Fruit fly (Drosophila melanogaster) whole organism, prepupa: ENCODE data around the gene CG33725.

Experiments used
- Blimp-1 ChIP-seq: fragments of 200-800 bp; sonication (Bioruptor generic); optimal IDR thresholded peaks from 3 replicates; lab custom pipeline; 2017; ENCODE audit warnings: missing biosample characterization, missing genetic modification characterization, mild to moderate bottlenecking, moderate library complexity, missing genetic modification reagents
- CG10631 ChIP-seq: fragments of 200-800 bp; sonication (Bioruptor generic); optimal IDR thresholded peaks from 2 replicates; lab custom pipeline; 2016; ENCODE audit warnings: missing biosample characterization, missing genetic modification characterization
- CG11294 ChIP-seq: fragments of 200-800 bp; sonication (Bioruptor generic); IDR thresholded peaks from 2 replicates; pipeline ENCODE4 v1.3.6; 2022; ENCODE audit warnings: missing biosample characterization, missing genetic modification characterization
- CG11762 ChIP-seq: fragments of 200-800 bp; sonication (Bioruptor generic); optimal IDR thresholded peaks from 3 replicates; lab custom pipeline; 2016; ENCODE audit warnings: missing biosample characterization, missing genetic modification characterization; ENCODE audit not compliant: insufficient read depth
- CG11902 ChIP-seq: fragments of 200-800 bp; sonication (Bioruptor generic); optimal IDR thresholded peaks from 3 replicates; lab custom pipeline; 2016; ENCODE audit warnings: missing biosample characterization, missing genetic modification characterization
- CG15336 ChIP-seq: fragments of 200-800 bp; sonication (Bioruptor generic); IDR thresholded peaks from 2 replicates; pipeline ENCODE4 v1.3.6; 2022; ENCODE audit warnings: missing biosample characterization, missing genetic modification characterization
- CG1621 ChIP-seq: fragments of 200-800 bp; sonication (Bioruptor generic); optimal IDR thresholded peaks from 3 replicates; lab custom pipeline; 2018; ENCODE audit warnings: missing biosample characterization, mild to moderate bottlenecking, missing genetic modification characterization
- CG3032 ChIP-seq: fragments of 200-800 bp; optimal IDR thresholded peaks from 2 replicates; lab custom pipeline; 2019; ENCODE audit warnings: missing biosample characterization, mild to moderate bottlenecking, missing genetic modification characterization, moderate library complexity
- CG31627 ChIP-seq: fragments of 200-800 bp; sonication (Bioruptor generic); optimal IDR thresholded peaks from 3 replicates; lab custom pipeline; 2016; ENCODE audit warnings: missing biosample characterization, missing genetic modification characterization
- CG32006 ChIP-seq: fragments of 200-800 bp; sonication (Bioruptor generic); optimal IDR thresholded peaks from 3 replicates; lab custom pipeline; 2017; ENCODE audit warnings: missing biosample characterization, mild to moderate bottlenecking, missing genetic modification characterization
- CG3919 ChIP-seq: fragments of 200-800 bp; sonication (Bioruptor generic); optimal IDR thresholded peaks from 3 replicates; lab custom pipeline; 2016; ENCODE audit warnings: missing biosample characterization, missing genetic modification characterization
- CG4318 ChIP-seq: fragments of 200-800 bp; sonication (Bioruptor generic); optimal IDR thresholded peaks from 3 replicates; lab custom pipeline; 2017; ENCODE audit warnings: missing biosample characterization, mild to moderate bottlenecking, missing genetic modification characterization
- CG6276 ChIP-seq: fragments of 200-800 bp; sonication (Bioruptor generic); optimal IDR thresholded peaks from 2 replicates; lab custom pipeline; 2017; ENCODE audit warnings: missing biosample characterization, mild to moderate bottlenecking, missing genetic modification characterization
- CG6792 ChIP-seq: fragments of 200-800 bp; sonication (Bioruptor generic); optimal IDR thresholded peaks from 3 replicates; lab custom pipeline; 2016; ENCODE audit warnings: missing biosample characterization, missing genetic modification characterization
- CG8319 ChIP-seq: fragments of 200-800 bp; sonication (Bioruptor generic); optimal IDR thresholded peaks from 3 replicates; lab custom pipeline; 2016; ENCODE audit warnings: missing biosample characterization, missing genetic modification characterization
- CG8632 ChIP-seq: fragments of 200-800 bp; sonication (Bioruptor generic); optimal IDR thresholded peaks from 3 replicates; lab custom pipeline; 2016; ENCODE audit warnings: missing biosample characterization, missing genetic modification characterization
- CG9139 ChIP-seq: fragments of 200-800 bp; sonication (Bioruptor generic); optimal IDR thresholded peaks from 3 replicates; lab custom pipeline; 2017; ENCODE audit warnings: missing biosample characterization, mild to moderate bottlenecking, missing genetic modification characterization
- Eip75B ChIP-seq: fragments of 200-800 bp; sonication (Bioruptor generic); optimal IDR thresholded peaks from 3 replicates; lab custom pipeline; 2016; ENCODE audit warnings: missing biosample characterization, missing genetic modification characterization
- Eip78C ChIP-seq: fragments of 200-800 bp; sonication (Bioruptor generic); peaks from one replicate; lab custom pipeline; 2016; ENCODE audit warnings: missing biosample characterization, missing genetic modification characterization
- Eip93F ChIP-seq: fragments of 200-800 bp; sonication (Bioruptor generic); optimal IDR thresholded peaks from 2 replicates; lab custom pipeline; 2016; ENCODE audit warnings: missing biosample characterization, mild to moderate bottlenecking, missing genetic modification characterization
- Hr39 ChIP-seq: fragments of 200-800 bp; sonication (Bioruptor generic); optimal IDR thresholded peaks from 2 replicates; lab custom pipeline; 2016; ENCODE audit warnings: missing biosample characterization, missing genetic modification characterization
- Hr4 ChIP-seq: fragments of 200-800 bp; sonication (Bioruptor generic); optimal IDR thresholded peaks from 3 replicates; lab custom pipeline; 2016; ENCODE audit warnings: missing biosample characterization, missing genetic modification characterization
- Sox14 ChIP-seq: fragments of 200-800 bp; sonication (Bioruptor generic); optimal IDR thresholded peaks from 3 replicates; lab custom pipeline; 2016; ENCODE audit warnings: missing biosample characterization, missing genetic modification characterization
- achi ChIP-seq: fragments of 200-800 bp; sonication (Bioruptor generic); optimal IDR thresholded peaks from 3 replicates; lab custom pipeline; 2016; ENCODE audit warnings: missing biosample characterization, missing genetic modification characterization
- cyc ChIP-seq: fragments of 200-800 bp; sonication (Bioruptor generic); optimal IDR thresholded peaks from 3 replicates; lab custom pipeline; 2016; ENCODE audit warnings: missing biosample characterization, missing genetic modification characterization
- dac ChIP-seq: fragments of 200-800 bp; sonication (Bioruptor generic); optimal IDR thresholded peaks from 2 replicates; lab custom pipeline; 2017; ENCODE audit warnings: missing biosample characterization, mild to moderate bottlenecking, missing genetic modification characterization
- dsx ChIP-seq: fragments of 200-800 bp; optimal IDR thresholded peaks from 3 replicates; lab custom pipeline; 2019; ENCODE audit warnings: missing biosample characterization, mild to moderate bottlenecking, missing genetic modification characterization, moderate library complexity; ENCODE audit not compliant: poor library complexity, severe bottlenecking
- esn ChIP-seq: fragments of 200-800 bp; sonication (Bioruptor generic); optimal IDR thresholded peaks from 2 replicates; lab custom pipeline; 2016; ENCODE audit warnings: missing biosample characterization, mild to moderate bottlenecking, missing genetic modification characterization, moderate library complexity
- fd59A ChIP-seq: fragments of 200-800 bp; sonication (Bioruptor generic); optimal IDR thresholded peaks from 2 replicates; lab custom pipeline; 2017; ENCODE audit warnings: missing biosample characterization, mild to moderate bottlenecking, missing genetic modification characterization, missing genetic modification reagents
- net ChIP-seq: fragments of 200-800 bp; sonication (Bioruptor generic); optimal IDR thresholded peaks from 3 replicates; lab custom pipeline; 2016; ENCODE audit warnings: missing biosample characterization, missing genetic modification characterization
- pdm3 ChIP-seq: fragments of 200-800 bp; sonication (Bioruptor generic); optimal IDR thresholded peaks from 3 replicates; lab custom pipeline; 2016; ENCODE audit warnings: missing biosample characterization, missing genetic modification characterization
- topi ChIP-seq: fragments of 200-800 bp; sonication (Bioruptor generic); optimal IDR thresholded peaks from 3 replicates; lab custom pipeline; 2016; ENCODE audit warnings: missing biosample characterization, missing genetic modification characterization

Gene CG33725

dm6 chr3L:12533392-12534070, 51.1 kb downstream of the CG33725 start, which contains the start of the genes Tsf2 and CG34242 (continued):
- TF ChIP-seq CG8632 (GFP tag; lab: Kevin White, UChicago) (no peak), CG15336 (GFP tag; lab: Robert Waterston, UW) (peak; percentile 43), CG4318 (GFP tag; lab: Kevin White, UChicago) (no peak), Blimp-1 (peak; percentile 53), achi (GFP tag; lab: Kevin White, UChicago) (no peak), Sox14 (GFP tag; lab: Kevin White, UChicago) (no peak), net (no peak), CG8319 (GFP tag; lab: Kevin White, UChicago) (peak; percentile 81), CG6276 (GFP tag; lab: Kevin White, UChicago) (no peak), CG11762 (GFP tag; lab: Kevin White, UChicago) (peak; percentile 82), cyc (GFP tag; lab: Kevin White, UChicago) (peak; percentile 85), CG32006 (GFP tag; lab: Kevin White, UChicago) (no peak), CG3032 (tag; lab: Kevin White, UChicago) (peak; percentile 87), dac (no peak)

- TF ChIP-seq Eip93F (GFP tag; lab: Kevin White, UChicago) (no peak), achi (GFP tag; lab: Kevin White, UChicago) (no peak), Hr39 (GFP tag; lab: Kevin White, UChicago) (no peak), esn (GFP tag; lab: Kevin White, UChicago) (peak; percentile 2), CG3919 (no peak), CG11294 (GFP tag; lab: Robert Waterston, UW) (no peak), Sox14 (GFP tag; lab: Kevin White, UChicago) (no peak), CG6792 (no peak), dsx (peak; percentile 9), Eip75B (GFP tag; lab: Kevin White, UChicago) (no peak), CG11902 (GFP tag; lab: Kevin White, UChicago) (no peak), CG10631 (GFP tag; lab: Kevin White, UChicago) (no peak), CG31627 (GFP tag; lab: Kevin White, UChicago) (no peak), Hr4 (GFP tag; lab: Kevin White, UChicago) (no peak), CG9139 (GFP tag; lab: Kevin White, UChicago) (no peak), CG1621 (tag; lab: Kevin White, UChicago) (peak; percentile 51), pdm3 (GFP tag; lab: Kevin White, UChicago) (no peak), cyc (GFP tag; lab: Kevin White, UChicago) (no peak), CG8632 (GFP tag; lab: Kevin White, UChicago) (no peak), CG3032 (tag; lab: Kevin White, UChicago) (no peak), fd59A (GFP tag; lab: Kevin White, UChicago) (no peak), CG15336 (GFP tag; lab: Robert Waterston, UW) (no peak), Eip78C (peak; percentile 63), topi (no peak)
These were observed 51.9 kb downstream of the CG33725 start, which contains the start of gene Pmm2 for dm6 chr3L:12534318-12534717. Pmm2 (plus strand) TSS chr3L:12534590.
